Worm (Caenorhabditis elegans): Measurements from ENCODE around the gene F26F12.4.

F26F12.4 gene

ce11 chrV:5876966-5877365, 7.8 kb upstream of the F26F12.4 start:
- no peak for TF ChIP-seq him-1 (tag; optimal IDR thresholded peaks at IDR 0.05)
- TF ChIP-seq dao-5 (tag; optimal IDR thresholded peaks at IDR 0.05), result no peak
- no peak for TF ChIP-seq W03F9.2 (tag; optimal IDR thresholded peaks at IDR 0.05)

DNA sequence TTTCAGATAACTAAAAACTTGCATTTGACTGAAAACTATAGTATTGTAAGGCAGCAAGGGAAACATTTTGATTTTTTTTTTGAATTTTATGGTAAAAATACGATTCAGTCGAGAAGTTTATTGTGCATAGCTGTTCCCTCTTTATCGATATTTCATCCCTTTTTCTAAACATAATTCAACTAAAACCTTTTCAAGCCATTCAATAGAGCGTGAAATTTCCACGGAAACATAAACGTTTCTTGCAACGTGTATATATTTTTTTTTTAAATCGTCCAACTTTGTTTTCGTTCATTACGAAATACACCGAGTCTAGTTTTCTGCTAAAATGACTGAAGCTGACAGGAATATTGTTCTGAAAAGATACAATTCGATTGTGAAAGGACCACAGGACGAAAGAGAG, 2.6 kb upstream of the F26F12.4 start, which contains the start of gene C02G6.2:
TSS of gene C02G6.2 (plus strand) at position 301 of the 400 bp plus-strand sequence.
- no peak for TF ChIP-seq W03F9.2 (tag; optimal IDR thresholded peaks at IDR 0.05)
- no peak for TF ChIP-seq dao-5 (tag; optimal IDR thresholded peaks at IDR 0.05)
- no peak for TF ChIP-seq him-1 (tag; optimal IDR thresholded peaks at IDR 0.05)

DNA sequence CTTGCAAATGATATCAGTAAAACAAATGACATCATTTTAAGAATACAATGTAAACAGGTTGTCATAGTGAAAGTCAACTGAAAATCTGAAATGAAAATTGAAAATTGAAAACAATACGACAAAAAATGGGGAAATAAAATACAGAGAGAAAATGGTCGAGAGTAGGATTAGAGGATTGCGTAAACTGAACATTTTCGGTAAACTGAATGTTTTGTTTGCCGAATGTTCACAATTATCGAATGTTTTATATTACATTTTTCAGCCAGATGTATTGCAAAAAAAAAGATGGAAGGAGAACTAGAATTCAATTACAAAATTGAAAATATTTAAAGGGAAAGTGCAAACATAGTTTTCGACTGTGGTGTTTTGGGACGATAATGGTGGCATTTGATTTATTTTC, 4.0 kb downstream of the F26F12.4 start, which contains the start of gene F26F12.5:
TSS of gene F26F12.5 (minus strand) at position 101 of the 400 bp plus-strand sequence.
- no peak for TF ChIP-seq dao-5 (tag; optimal IDR thresholded peaks at IDR 0.05)
- no peak for TF ChIP-seq W03F9.2 (tag; optimal IDR thresholded peaks at IDR 0.05)
- TF ChIP-seq him-1 (tag; optimal IDR thresholded peaks at IDR 0.05), result no peak

ce11 chrV:5862479-5863188, 6.5 kb downstream of the F26F12.4 start, which contains the start of gene F26F12.8:
F26F12.8 (minus strand) TSS chrV:5862529.
- TF ChIP-seq him-1 (tag; optimal IDR thresholded peaks at IDR 0.05) (no peak), dao-5 (tag; optimal IDR thresholded peaks at IDR 0.05) (no peak), W03F9.2 (tag; optimal IDR thresholded peaks at IDR 0.05) (no peak)

DNA sequence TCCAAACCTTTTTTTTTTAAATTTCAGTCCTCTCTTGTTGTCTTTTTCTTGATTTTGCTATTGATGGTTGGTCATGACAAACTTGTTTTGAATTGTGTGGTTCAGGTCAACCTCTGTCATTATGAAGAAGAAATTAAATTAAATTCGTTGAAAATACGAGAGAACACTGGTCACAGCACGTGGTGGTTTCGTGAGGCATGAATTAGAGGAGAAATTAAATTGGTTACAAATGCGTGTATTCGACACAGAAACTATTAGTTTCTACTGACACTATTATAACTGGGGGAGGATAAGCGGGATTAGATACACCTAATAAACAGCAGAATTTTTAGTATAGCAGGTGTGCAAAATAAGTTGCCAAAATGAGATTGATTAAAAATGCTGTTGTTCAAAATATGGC, 17.0 kb downstream of the F26F12.4 start:
- TF ChIP-seq dao-5 (tag; optimal IDR thresholded peaks at IDR 0.05) (no peak), him-1 (tag; optimal IDR thresholded peaks at IDR 0.05) (no peak), W03F9.2 (tag; optimal IDR thresholded peaks at IDR 0.05) (no peak)

- TF ChIP-seq him-1 (tag; optimal IDR thresholded peaks at IDR 0.05) (no peak), dao-5 (tag; optimal IDR thresholded peaks at IDR 0.05) (no peak), W03F9.2 (tag; optimal IDR thresholded peaks at IDR 0.05) (no peak)
Observed at ce11 chrV:5851631-5852030, 17.5 kb downstream of the F26F12.4 start.

ce11 chrV:5850671-5851070, 18.5 kb downstream of the F26F12.4 start:
- TF ChIP-seq W03F9.2 (tag; optimal IDR thresholded peaks at IDR 0.05) (no peak), dao-5 (tag; optimal IDR thresholded peaks at IDR 0.05) (no peak), him-1 (tag; optimal IDR thresholded peaks at IDR 0.05) (no peak)

- TF ChIP-seq him-1 (tag; optimal IDR thresholded peaks at IDR 0.05), result no peak
- no peak for TF ChIP-seq dao-5 (tag; optimal IDR thresholded peaks at IDR 0.05)
- TF ChIP-seq W03F9.2 (tag; optimal IDR thresholded peaks at IDR 0.05), result no peak
Observed at ce11 chrV:5848015-5848609, 21.0 kb downstream of the F26F12.4 start.

ce11 chrV:5846729-5847128, 22.4 kb downstream of the F26F12.4 start:
- TF ChIP-seq dao-5 (tag; optimal IDR thresholded peaks at IDR 0.05) (no peak), him-1 (tag; optimal IDR thresholded peaks at IDR 0.05) (no peak), W03F9.2 (tag; optimal IDR thresholded peaks at IDR 0.05) (no peak)

DNA sequence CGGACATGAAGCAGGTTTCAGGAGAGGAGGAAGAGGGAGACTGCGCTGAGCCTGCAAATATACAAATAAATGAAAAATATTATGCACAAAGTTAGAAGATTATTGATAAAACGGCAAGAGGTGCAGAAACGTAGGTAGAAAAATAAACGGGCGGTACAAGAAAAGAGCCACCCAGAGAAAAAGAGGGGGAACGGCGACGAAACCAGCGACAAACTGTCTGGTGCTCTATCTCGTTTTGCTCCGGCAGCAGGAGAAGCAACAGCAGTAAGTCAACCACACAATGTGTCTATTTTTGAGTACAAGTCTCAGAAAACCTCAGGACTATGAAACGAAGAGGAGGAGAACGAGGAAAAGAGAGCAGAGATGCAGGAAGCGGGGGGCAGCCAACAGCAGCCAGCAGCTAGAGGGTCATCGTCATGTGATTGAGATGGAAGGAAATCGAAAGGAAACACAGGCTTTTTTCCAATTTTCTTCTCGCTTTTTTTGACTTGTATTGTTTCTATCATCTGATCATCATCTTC, 23.4 kb downstream of the F26F12.4 start, which contains the start of gene F26F12.3:
TSS of gene F26F12.3 (minus strand) at position 51 of the 521 bp plus-strand sequence.
- TF ChIP-seq W03F9.2 (tag; optimal IDR thresholded peaks at IDR 0.05) (peak; percentile 29), him-1 (tag; optimal IDR thresholded peaks at IDR 0.05) (no peak)

- no peak for TF ChIP-seq W03F9.2 (tag; optimal IDR thresholded peaks at IDR 0.05)
- TF ChIP-seq him-1 (tag; optimal IDR thresholded peaks at IDR 0.05), result no peak
- no peak for TF ChIP-seq dao-5 (tag; optimal IDR thresholded peaks at IDR 0.05)
Observed at ce11 chrV:5845162-5845561, 24.0 kb downstream of the F26F12.4 start.

DNA sequence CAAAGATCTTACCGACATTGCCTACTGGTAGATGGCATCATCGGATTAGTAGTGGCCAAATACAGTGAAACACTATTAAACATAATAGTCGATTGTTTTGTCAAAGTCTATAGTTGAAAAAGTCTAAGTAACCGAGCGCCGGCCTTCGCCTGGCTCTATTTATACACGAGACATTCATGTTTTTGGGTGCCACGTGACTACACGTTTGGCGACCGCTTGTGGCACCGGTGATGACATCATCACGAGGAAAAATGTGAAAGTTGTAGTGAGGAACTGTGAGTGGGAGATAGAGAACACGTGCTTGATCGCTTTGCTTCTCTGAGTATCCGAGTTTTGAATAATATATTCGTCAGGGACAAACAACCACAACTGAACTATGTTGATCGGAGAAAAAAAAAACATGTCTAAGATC, 24.8 kb downstream of the F26F12.4 start:
- peak; percentile 28 for TF ChIP-seq W03F9.2 (tag; optimal IDR thresholded peaks at IDR 0.05)
- no peak for TF ChIP-seq dao-5 (tag; optimal IDR thresholded peaks at IDR 0.05)
- TF ChIP-seq him-1 (tag; optimal IDR thresholded peaks at IDR 0.05), result peak; percentile 21

- no peak for TF ChIP-seq dao-5 (tag; optimal IDR thresholded peaks at IDR 0.05)
- no peak for TF ChIP-seq him-1 (tag; optimal IDR thresholded peaks at IDR 0.05)
- no peak for TF ChIP-seq W03F9.2 (tag; optimal IDR thresholded peaks at IDR 0.05)
Observed at ce11 chrV:5843415-5844337, 25.5 kb downstream of the F26F12.4 start.

Measured in whole organism, L4/young adult.